Worm (Caenorhabditis elegans) whole organism, early embryonic: ENCODE data around the gene M142.8.

Source experiments
- B0310.2 ChIP-seq: sonication (generic microtip); optimal IDR thresholded peaks from 2 replicates; lab custom pipeline; 2016; ENCODE audit warnings: mild to moderate bottlenecking, missing genetic modification characterization, missing compliant biosample characterization
- F13C5.2 ChIP-seq: sonication (generic microtip); optimal IDR thresholded peaks from 2 replicates; lab custom pipeline; 2017; ENCODE audit warnings: mild to moderate bottlenecking, missing genetic modification characterization, inconsistent platforms, missing compliant biosample characterization
- aly-1 ChIP-seq: sonication (generic microtip); optimal IDR thresholded peaks from 2 replicates; lab custom pipeline; 2016; ENCODE audit warnings: missing genetic modification characterization, missing compliant biosample characterization
- ama-1 ChIP-seq: fragments of 150-350 bp; optimal IDR thresholded peaks from 2 replicates; lab custom pipeline; 2014
- ceh-13 ChIP-seq: fragments of 200-800 bp; sonication (Bioruptor generic); optimal IDR thresholded peaks from 2 replicates; lab custom pipeline; 2018; ENCODE audit warnings: mild to moderate bottlenecking, missing genetic modification characterization, missing compliant biosample characterization
- ceh-36 ChIP-seq: sonication (generic microtip); optimal IDR thresholded peaks from 2 replicates; lab custom pipeline; 2016; ENCODE audit warnings: missing genetic modification characterization, inconsistent platforms, missing compliant biosample characterization
- ets-7 ChIP-seq: sonication (generic microtip); optimal IDR thresholded peaks from 2 replicates; lab custom pipeline; 2016; ENCODE audit warnings: missing genotype, missing genetic modification characterization, missing compliant biosample characterization
- flt-1 ChIP-seq: fragments of 200-800 bp; sonication (Bioruptor generic); IDR thresholded peaks from 2 replicates; pipeline ENCODE4 v1.3.6; 2022; ENCODE audit warnings: missing genetic modification characterization, missing compliant biosample characterization
- hmbx-1 ChIP-seq: sonication (generic microtip); optimal IDR thresholded peaks from 2 replicates; lab custom pipeline; 2016; ENCODE audit warnings: mild to moderate bottlenecking, missing genetic modification characterization, missing compliant biosample characterization
- hmg-4 ChIP-seq: fragments of 200-800 bp; sonication (Bioruptor generic); optimal IDR thresholded peaks from 2 replicates; lab custom pipeline; 2018; ENCODE audit warnings: mild to moderate bottlenecking, missing genetic modification characterization, missing compliant biosample characterization
- hnd-1 ChIP-seq: sonication (generic microtip); optimal IDR thresholded peaks from 2 replicates; lab custom pipeline; 2016; ENCODE audit warnings: missing genetic modification characterization, missing compliant biosample characterization
- pes-1 ChIP-seq: fragments of 200-800 bp; sonication (Bioruptor generic); IDR thresholded peaks from 2 replicates; pipeline ENCODE4 v1.3.6; 2022; ENCODE audit warnings: missing genetic modification reagents, missing genetic modification characterization, missing compliant biosample characterization
- scrt-1 ChIP-seq: fragments of 200-800 bp; sonication (Bioruptor generic); IDR thresholded peaks from 2 replicates; pipeline ENCODE4 v1.3.6; 2022; ENCODE audit warnings: missing genetic modification characterization, missing compliant biosample characterization
- sea-1 ChIP-seq: fragments of 200-800 bp; sonication (Bioruptor generic); conservative IDR thresholded peaks from 2 replicates; pipeline ENCODE4 v1.3.6; 2022; ENCODE audit warnings: missing genetic modification characterization, missing compliant biosample characterization
- tbx-11 ChIP-seq: fragments of 200-800 bp; sonication (Bioruptor generic); IDR thresholded peaks from 2 replicates; pipeline ENCODE4 v1.3.6; 2022; ENCODE audit warnings: missing genetic modification characterization, missing compliant biosample characterization
- tbx-37 ChIP-seq: fragments of 200-800 bp; sonication (Bioruptor generic); conservative IDR thresholded peaks from 2 replicates; pipeline ENCODE4 v1.3.6; 2022; ENCODE audit warnings: missing genetic modification reagents, missing genetic modification characterization, missing compliant biosample characterization
- tra-4 ChIP-seq: sonication (generic microtip); optimal IDR thresholded peaks from 2 replicates; lab custom pipeline; 2017; ENCODE audit warnings: missing genetic modification characterization, missing compliant biosample characterization

Gene M142.8

ce11 chrIII:10947155-10947554, 13.7 kb downstream of the M142.8 start, which contains the start of gene strd-1:
Gene strd-1 (plus strand): TSS chrIII:10947455.
- TF ChIP-seq tbx-11 (GFP tag; lab: Robert Waterston, UW) (no peak), B0310.2 (tag; lab: Kevin White, UChicago) (no peak), hmg-4 (no peak), tbx-37 (GFP tag; lab: Robert Waterston, UW) (no peak), flt-1 (GFP tag; lab: Robert Waterston, UW) (no peak), ets-7 (tag; lab: Kevin White, UChicago) (no peak), pes-1 (GFP tag; lab: Robert Waterston, UW) (no peak), ama-1 (lab: Kevin White, UChicago) (no peak), aly-1 (tag; lab: Kevin White, UChicago) (no peak), sea-1 (GFP tag; lab: Robert Waterston, UW) (no peak), ceh-13 (no peak)

DNA sequence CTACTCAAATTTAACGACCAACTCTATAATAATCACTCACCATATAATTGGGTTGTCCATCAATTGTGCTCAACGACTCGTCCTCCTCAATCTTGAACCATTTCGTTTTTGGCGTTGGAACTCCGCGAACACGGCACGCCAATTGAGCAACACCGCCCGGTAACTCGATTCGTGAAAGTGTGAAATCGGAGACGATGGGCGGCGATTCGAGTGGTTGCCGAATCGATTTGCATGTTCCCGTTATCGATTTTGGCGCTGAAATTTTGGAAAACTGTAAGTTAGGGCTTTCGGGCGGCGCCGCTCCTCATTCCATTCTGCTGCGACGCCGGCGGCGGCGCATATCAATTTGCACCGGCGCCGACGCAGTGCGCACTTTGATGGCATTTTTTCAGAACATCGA, 18.3 kb downstream of the M142.8 start:
- TF ChIP-seq ama-1 (lab: Kevin White, UChicago): no peak
- TF ChIP-seq flt-1 (GFP tag; lab: Robert Waterston, UW): no peak
- no peak for TF ChIP-seq hmbx-1 (tag; lab: Kevin White, UChicago)

- no peak for TF ChIP-seq ets-7 (tag; lab: Kevin White, UChicago)
- TF ChIP-seq aly-1 (tag; lab: Kevin White, UChicago): no peak
- TF ChIP-seq hmbx-1 (tag; lab: Kevin White, UChicago): no peak
- TF ChIP-seq ama-1 (lab: Kevin White, UChicago): no peak
- no peak for TF ChIP-seq tra-4
- no peak for TF ChIP-seq B0310.2 (tag; lab: Kevin White, UChicago)
Observed at ce11 chrIII:10953160-10953559, 19.7 kb downstream of the M142.8 start, which contains the start of gene zig-5. Gene zig-5 (minus strand): TSS chrIII:10953508.

- TF ChIP-seq ceh-13 (no peak), sea-1 (GFP tag; lab: Robert Waterston, UW) (no peak), hnd-1 (tag; lab: Kevin White, UChicago) (no peak), pes-1 (GFP tag; lab: Robert Waterston, UW) (no peak), flt-1 (GFP tag; lab: Robert Waterston, UW) (no peak), hmbx-1 (tag; lab: Kevin White, UChicago) (no peak), hmg-4 (no peak), tra-4 (no peak), ama-1 (lab: Kevin White, UChicago) (no peak), aly-1 (tag; lab: Kevin White, UChicago) (no peak), tbx-37 (GFP tag; lab: Robert Waterston, UW) (no peak), ceh-36 (tag; lab: Kevin White, UChicago) (no peak), ets-7 (tag; lab: Kevin White, UChicago) (no peak), tbx-11 (GFP tag; lab: Robert Waterston, UW) (no peak)
Observed at ce11 chrIII:10957236-10957635, 23.8 kb downstream of the M142.8 start.

- TF ChIP-seq tbx-11 (GFP tag; lab: Robert Waterston, UW) (no peak), aly-1 (tag; lab: Kevin White, UChicago) (no peak)
Observed at ce11 chrIII:10957710-10958109, 24.3 kb downstream of the M142.8 start.

DNA sequence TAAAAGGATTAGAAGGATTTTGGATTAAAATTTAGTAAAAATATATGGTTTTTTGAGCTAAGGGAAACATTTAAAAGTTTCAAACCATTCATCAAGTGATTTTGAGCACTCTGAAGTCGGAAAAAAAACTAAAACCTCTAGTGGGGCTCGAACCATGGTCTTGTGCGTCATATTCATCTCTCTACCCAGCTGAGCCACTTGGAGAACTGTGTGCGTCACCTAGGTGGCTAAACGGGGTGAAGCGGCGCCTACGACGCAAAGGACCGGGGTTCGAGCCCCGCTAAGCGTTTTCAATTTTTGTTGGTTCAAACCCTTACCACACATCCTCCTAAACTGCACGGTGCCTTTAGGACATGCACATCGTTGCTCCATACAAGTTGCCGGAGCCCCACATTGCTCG, 27.0 kb downstream of the M142.8 start:
- TF ChIP-seq tbx-37 (GFP tag; lab: Robert Waterston, UW): no peak
- TF ChIP-seq ama-1 (lab: Kevin White, UChicago): no peak
- no peak for TF ChIP-seq F13C5.2 (tag; lab: Kevin White, UChicago)
- TF ChIP-seq tra-4: no peak
- no peak for TF ChIP-seq B0310.2 (tag; lab: Kevin White, UChicago)
- TF ChIP-seq pes-1 (GFP tag; lab: Robert Waterston, UW): no peak
- no peak for TF ChIP-seq sea-1 (GFP tag; lab: Robert Waterston, UW)
- TF ChIP-seq ets-7 (tag; lab: Kevin White, UChicago): no peak
- TF ChIP-seq tbx-11 (GFP tag; lab: Robert Waterston, UW): no peak
- no peak for TF ChIP-seq hmg-4
- TF ChIP-seq ceh-13: no peak
- no peak for TF ChIP-seq aly-1 (tag; lab: Kevin White, UChicago)
- no peak for TF ChIP-seq scrt-1 (GFP tag; lab: Robert Waterston, UW)
- no peak for TF ChIP-seq hnd-1 (tag; lab: Kevin White, UChicago)
- TF ChIP-seq flt-1 (GFP tag; lab: Robert Waterston, UW): no peak
- no peak for TF ChIP-seq ceh-36 (tag; lab: Kevin White, UChicago)

- TF ChIP-seq ets-7 (tag; lab: Kevin White, UChicago) (no peak), pes-1 (GFP tag; lab: Robert Waterston, UW) (no peak), ceh-13 (no peak), B0310.2 (tag; lab: Kevin White, UChicago) (no peak), hnd-1 (tag; lab: Kevin White, UChicago) (no peak), tra-4 (no peak), F13C5.2 (tag; lab: Kevin White, UChicago) (no peak), tbx-37 (GFP tag; lab: Robert Waterston, UW) (no peak), hmg-4 (no peak), flt-1 (GFP tag; lab: Robert Waterston, UW) (no peak), hmbx-1 (tag; lab: Kevin White, UChicago) (no peak), aly-1 (tag; lab: Kevin White, UChicago) (no peak), ceh-36 (tag; lab: Kevin White, UChicago) (no peak), ama-1 (lab: Kevin White, UChicago) (no peak)
Observed at ce11 chrIII:10962910-10963309, 29.5 kb downstream of the M142.8 start.

DNA sequence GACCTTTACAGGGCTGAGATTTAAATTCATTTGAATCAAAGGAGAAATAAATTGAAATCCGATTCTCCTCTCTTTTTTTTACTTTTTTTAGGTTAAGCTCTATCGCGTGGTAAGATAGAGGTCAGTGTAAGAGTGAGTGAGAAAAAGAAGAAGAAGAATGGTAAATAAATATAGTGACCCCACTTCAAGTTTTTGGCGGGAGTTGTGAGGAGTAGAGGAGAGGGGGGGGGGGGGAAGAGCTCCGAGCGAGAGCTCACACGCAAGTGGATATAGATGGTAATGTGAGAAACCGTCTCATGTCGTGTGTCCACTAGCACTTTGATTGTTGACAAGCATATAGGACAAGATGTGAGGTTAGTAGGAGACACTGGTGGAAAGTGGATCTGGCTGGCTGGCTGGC, 33.6 kb downstream of the M142.8 start, which contains the start of gene W05B2.2:
TSS of gene W05B2.2 (minus strand) at position 101 of the 400 bp plus-strand sequence.
- no peak for TF ChIP-seq ets-7 (tag; lab: Kevin White, UChicago)
- TF ChIP-seq hnd-1 (tag; lab: Kevin White, UChicago): no peak
- TF ChIP-seq tbx-11 (GFP tag; lab: Robert Waterston, UW): no peak
- TF ChIP-seq aly-1 (tag; lab: Kevin White, UChicago): no peak
- no peak for TF ChIP-seq scrt-1 (GFP tag; lab: Robert Waterston, UW)
- no peak for TF ChIP-seq flt-1 (GFP tag; lab: Robert Waterston, UW)
- TF ChIP-seq hmbx-1 (tag; lab: Kevin White, UChicago): no peak
